Fruit fly (Drosophila melanogaster) whole organism, embryonic: ENCODE measurements around the gene Aef1.
A peak's percentile ranks its signal among the peaks of the same experiment; 100 is the strongest.

Experiments used
- Asciz ChIP-seq: fragments of 200-800 bp; sonication (Bioruptor generic); optimal IDR thresholded peaks from 2 replicates; lab custom pipeline; 2017; ENCODE audit warnings: missing biosample characterization, mild to moderate bottlenecking, missing genetic modification characterization, missing genetic modification reagents
- Atf-2 ChIP-seq: fragments of 200-800 bp; sonication (Bioruptor generic); optimal IDR thresholded peaks from 2 replicates; lab custom pipeline; 2016; ENCODE audit warnings: missing biosample characterization, missing genetic modification characterization
- CG10267 ChIP-seq: fragments of 200-800 bp; sonication (Bioruptor generic); optimal IDR thresholded peaks from 2 replicates; lab custom pipeline; 2018; ENCODE audit warnings: missing biosample characterization, mild to moderate bottlenecking, missing genetic modification characterization, moderate library complexity
- CG11085 ChIP-seq: fragments of 200-800 bp; sonication (Bioruptor generic); IDR thresholded peaks from 2 replicates; pipeline ENCODE4 v1.3.6; 2022; ENCODE audit warnings: missing biosample characterization, missing genetic modification characterization
- CG11247 ChIP-seq: fragments of 200-800 bp; sonication (Bioruptor generic); IDR thresholded peaks from 2 replicates; pipeline ENCODE4 v1.3.6; 2022; ENCODE audit warnings: missing biosample characterization, missing genetic modification characterization
- CG11504 ChIP-seq: fragments of 200-800 bp; sonication (Bioruptor generic); optimal IDR thresholded peaks from 3 replicates; lab custom pipeline; 2019; ENCODE audit warnings: missing biosample characterization, mild to moderate bottlenecking, missing genetic modification characterization, moderate library complexity
- CG11560 ChIP-seq: fragments of 200-800 bp; sonication (Bioruptor generic); IDR thresholded peaks from 3 replicates; pipeline ENCODE4 v1.3.6; 2022; ENCODE audit warnings: missing biosample characterization, missing genetic modification characterization
- CG13123 ChIP-seq: fragments of 200-800 bp; sonication (Bioruptor generic); optimal IDR thresholded peaks from 2 replicates; lab custom pipeline; 2016; ENCODE audit warnings: missing biosample characterization, missing genetic modification characterization
- CG13424 ChIP-seq: fragments of 200-800 bp; sonication (Bioruptor generic); optimal IDR thresholded peaks from 2 replicates; lab custom pipeline; 2019; ENCODE audit warnings: missing biosample characterization, mild to moderate bottlenecking, missing genetic modification characterization, moderate library complexity
- CG15073 ChIP-seq: fragments of 200-800 bp; sonication (Bioruptor generic); optimal IDR thresholded peaks from 2 replicates; lab custom pipeline; 2016; ENCODE audit warnings: missing biosample characterization, missing genetic modification characterization
- CG15601 ChIP-seq: fragments of 200-800 bp; sonication (Bioruptor generic); optimal IDR thresholded peaks from 3 replicates; lab custom pipeline; 2019; ENCODE audit warnings: missing biosample characterization, mild to moderate bottlenecking, missing genetic modification characterization, moderate library complexity
- CG18262 ChIP-seq: fragments of 200-800 bp; optimal IDR thresholded peaks from 3 replicates; lab custom pipeline; 2019; ENCODE audit warnings: missing biosample characterization, mild to moderate bottlenecking, missing genetic modification characterization, moderate library complexity
- CG18599 ChIP-seq: fragments of 200-800 bp; sonication (Bioruptor generic); optimal IDR thresholded peaks from 3 replicates; lab custom pipeline; 2017; ENCODE audit warnings: missing biosample characterization, missing genetic modification characterization, mild to moderate bottlenecking, moderate library complexity, missing genetic modification reagents
- CG2116 ChIP-seq: fragments of 200-800 bp; sonication (Bioruptor generic); optimal IDR thresholded peaks from 3 replicates; lab custom pipeline; 2018; ENCODE audit warnings: missing biosample characterization, mild to moderate bottlenecking, missing genetic modification characterization
- CG2712 ChIP-seq: fragments of 200-800 bp; optimal IDR thresholded peaks from 3 replicates; lab custom pipeline; 2019; ENCODE audit warnings: missing biosample characterization, mild to moderate bottlenecking, missing genetic modification characterization, moderate library complexity
- CG2889 ChIP-seq: fragments of 200-800 bp; sonication (Bioruptor generic); IDR thresholded peaks from 3 replicates; pipeline ENCODE4 v1.3.6; 2022; ENCODE audit warnings: missing biosample characterization, missing genetic modification characterization
- CG34422 ChIP-seq: fragments of 200-800 bp; sonication (Bioruptor generic); IDR thresholded peaks from 3 replicates; pipeline ENCODE4 v1.3.6; 2022; ENCODE audit warnings: missing biosample characterization, missing genetic modification characterization
- CG4360 ChIP-seq: fragments of 200-800 bp; sonication (Bioruptor generic); IDR thresholded peaks from 2 replicates; pipeline ENCODE4 v1.3.6; 2022; ENCODE audit warnings: missing biosample characterization, missing genetic modification characterization
- CG4404 ChIP-seq: fragments of 200-800 bp; sonication (Bioruptor generic); IDR thresholded peaks from 2 replicates; pipeline ENCODE4 v1.3.6; 2022; ENCODE audit warnings: missing biosample characterization, missing genetic modification characterization
- CG6272 ChIP-seq: fragments of 200-800 bp; sonication (Bioruptor generic); IDR thresholded peaks from 2 replicates; pipeline ENCODE4 v1.3.6; 2022; ENCODE audit warnings: missing biosample characterization, missing genetic modification characterization
- CG7839 ChIP-seq: fragments of 200-800 bp; sonication (Bioruptor generic); optimal IDR thresholded peaks from 3 replicates; lab custom pipeline; 2018; ENCODE audit warnings: missing biosample characterization, mild to moderate bottlenecking, missing genetic modification characterization, moderate library complexity
- CG7963 ChIP-seq: fragments of 200-800 bp; sonication (Bioruptor generic); IDR thresholded peaks from 3 replicates; pipeline ENCODE4 v1.3.6; 2022; ENCODE audit warnings: missing biosample characterization, missing genetic modification characterization; ENCODE audit not compliant: partially characterized antibody
- CG9797 ChIP-seq: fragments of 200-800 bp; sonication (Bioruptor generic); optimal IDR thresholded peaks from 3 replicates; lab custom pipeline; 2018; ENCODE audit warnings: missing biosample characterization, mild to moderate bottlenecking, missing genetic modification characterization
- Doc3 ChIP-seq: fragments of 200-800 bp; sonication (Bioruptor generic); IDR thresholded peaks from 3 replicates; pipeline ENCODE4 v1.3.6; 2022; ENCODE audit warnings: missing biosample characterization, missing genetic modification characterization; ENCODE audit not compliant: partially characterized antibody
- Drgx ChIP-seq: fragments of 200-800 bp; sonication (Bioruptor generic); IDR thresholded peaks from 2 replicates; pipeline ENCODE4 v1.3.6; 2022; ENCODE audit warnings: missing biosample characterization, missing genetic modification characterization
- Hmr ChIP-seq: fragments of 200-800 bp; sonication (Bioruptor generic); optimal IDR thresholded peaks from 3 replicates; lab custom pipeline; 2017; ENCODE audit warnings: mild to moderate bottlenecking, missing biosample characterization, missing genetic modification reagents, missing genetic modification characterization
- Hmx ChIP-seq: fragments of 200-800 bp; sonication (Bioruptor generic); optimal IDR thresholded peaks from 2 replicates; lab custom pipeline; 2016; ENCODE audit warnings: missing biosample characterization, missing genetic modification characterization
- Hsf ChIP-seq: fragments of 200-800 bp; sonication (Bioruptor generic); optimal IDR thresholded peaks from 3 replicates; lab custom pipeline; 2016; ENCODE audit warnings: missing biosample characterization, missing genetic modification characterization
- Lhr ChIP-seq: fragments of 200-800 bp; sonication (Bioruptor generic); optimal IDR thresholded peaks from 3 replicates; lab custom pipeline; 2017; ENCODE audit warnings: mild to moderate bottlenecking, missing biosample characterization, missing genetic modification reagents, missing genetic modification characterization
- Max ChIP-seq: fragments of 200-800 bp; sonication (Bioruptor generic); optimal IDR thresholded peaks from 2 replicates; lab custom pipeline; 2016; ENCODE audit warnings: missing biosample characterization, mild to moderate bottlenecking, missing genetic modification characterization
- NfI ChIP-seq: fragments of 200-800 bp; sonication (Bioruptor generic); optimal IDR thresholded peaks from 3 replicates; lab custom pipeline; 2018; ENCODE audit warnings: missing biosample characterization, mild to moderate bottlenecking, missing genetic modification characterization, moderate library complexity
- PHDP ChIP-seq: fragments of 200-800 bp; sonication (Bioruptor generic); optimal IDR thresholded peaks from 3 replicates; lab custom pipeline; 2018; ENCODE audit warnings: missing biosample characterization, mild to moderate bottlenecking, missing genetic modification characterization, moderate library complexity
- Poxn ChIP-seq: fragments of 200-800 bp; sonication (Bioruptor generic); IDR thresholded peaks from 2 replicates; pipeline ENCODE4 v1.3.6; 2022; ENCODE audit warnings: missing biosample characterization, missing genetic modification characterization
- Rx ChIP-seq: fragments of 200-800 bp; sonication (Bioruptor generic); IDR thresholded peaks from 2 replicates; pipeline ENCODE4 v1.3.6; 2022; ENCODE audit warnings: missing biosample characterization, missing genetic modification characterization
- Scr ChIP-seq: fragments of 200-800 bp; sonication (Bioruptor generic); IDR thresholded peaks from 2 replicates; pipeline ENCODE4 v1.3.6; 2022; ENCODE audit warnings: missing biosample characterization, missing genetic modification characterization; ENCODE audit not compliant: partially characterized antibody
- Ssrp ChIP-seq: fragments of 200-800 bp; sonication (Bioruptor generic); optimal IDR thresholded peaks from 2 replicates; lab custom pipeline; 2018; ENCODE audit warnings: missing biosample characterization, mild to moderate bottlenecking, missing genetic modification characterization, moderate library complexity
- ab ChIP-seq: fragments of 200-800 bp; sonication (Bioruptor generic); optimal IDR thresholded peaks from 2 replicates; lab custom pipeline; 2016; ENCODE audit warnings: missing biosample characterization, missing genetic modification characterization
- ci ChIP-seq: fragments of 200-800 bp; sonication (Bioruptor generic); IDR thresholded peaks from 3 replicates; pipeline ENCODE4 v1.3.6; 2022; ENCODE audit warnings: missing biosample characterization, missing genetic modification characterization
- danr ChIP-seq: fragments of 200-800 bp; sonication (Bioruptor generic); IDR thresholded peaks from 2 replicates; pipeline ENCODE4 v1.3.6; 2022; ENCODE audit warnings: missing biosample characterization, missing genetic modification characterization
- fd3F ChIP-seq: fragments of 200-800 bp; sonication (Bioruptor generic); optimal IDR thresholded peaks from 2 replicates; lab custom pipeline; 2018; ENCODE audit warnings: missing biosample characterization, mild to moderate bottlenecking, missing genetic modification characterization, moderate library complexity
- ftz-f1 ChIP-seq: fragments of 200-800 bp; sonication (Bioruptor generic); optimal IDR thresholded peaks from 2 replicates; lab custom pipeline; 2016; ENCODE audit warnings: missing biosample characterization, missing genetic modification characterization
- fu2 ChIP-seq: fragments of 200-800 bp; sonication (Bioruptor generic); optimal IDR thresholded peaks from 2 replicates; lab custom pipeline; 2016; ENCODE audit warnings: missing biosample characterization, missing genetic modification characterization
- lilli ChIP-seq: fragments of 200-800 bp; sonication (Bioruptor generic); optimal IDR thresholded peaks from 3 replicates; lab custom pipeline; 2016; ENCODE audit warnings: missing biosample characterization, missing genetic modification characterization
- nau ChIP-seq: fragments of 200-800 bp; sonication (Bioruptor generic); optimal IDR thresholded peaks from 3 replicates; lab custom pipeline; 2017; ENCODE audit warnings: missing biosample characterization, mild to moderate bottlenecking, missing genetic modification characterization, missing genetic modification reagents
- odd ChIP-seq: fragments of 200-800 bp; sonication (Bioruptor generic); optimal IDR thresholded peaks from 2 replicates; lab custom pipeline; 2017; ENCODE audit warnings: missing biosample characterization, mild to moderate bottlenecking, missing genetic modification characterization
- row ChIP-seq: fragments of 200-800 bp; sonication (Bioruptor generic); IDR thresholded peaks from 3 replicates; pipeline ENCODE4 v1.3.6; 2022; ENCODE audit warnings: missing biosample characterization, missing genetic modification characterization
- run ChIP-seq: fragments of 200-800 bp; sonication (Bioruptor generic); optimal IDR thresholded peaks from 3 replicates; lab custom pipeline; 2018; ENCODE audit warnings: missing biosample characterization, mild to moderate bottlenecking, missing genetic modification characterization
- sd ChIP-seq: fragments of 200-800 bp; sonication (Bioruptor generic); optimal IDR thresholded peaks from 3 replicates; lab custom pipeline; 2018; ENCODE audit warnings: missing biosample characterization, mild to moderate bottlenecking, missing genetic modification characterization, moderate library complexity
- sob ChIP-seq: fragments of 200-800 bp; sonication (Bioruptor generic); IDR thresholded peaks from 2 replicates; pipeline ENCODE4 v1.3.6; 2022; ENCODE audit warnings: missing biosample characterization, missing genetic modification characterization
- unpg ChIP-seq: fragments of 200-800 bp; sonication (Bioruptor generic); optimal IDR thresholded peaks from 3 replicates; lab custom pipeline; 2018; ENCODE audit warnings: missing biosample characterization, mild to moderate bottlenecking, missing genetic modification characterization, moderate library complexity
- wdn ChIP-seq: fragments of 200-800 bp; sonication (Bioruptor generic); IDR thresholded peaks from 2 replicates; pipeline ENCODE4 v1.3.6; 2022; ENCODE audit warnings: missing biosample characterization, missing genetic modification characterization
- zf30C ChIP-seq: fragments of 200-800 bp; sonication (Bioruptor generic); optimal IDR thresholded peaks from 3 replicates; lab custom pipeline; 2018; ENCODE audit warnings: missing biosample characterization, mild to moderate bottlenecking, missing genetic modification characterization

Aef1 gene

dm6 chr3L:21383440-21383839 is 49.8 kb upstream of the Aef1 start (continued):
- TF ChIP-seq CG2116 (no peak), danr (no peak), Max (GFP tag; lab: Kevin White, UChicago) (no peak), Lhr (GFP tag; lab: Kevin White, UChicago) (no peak), CG7839 (tag; lab: Kevin White, UChicago) (peak; percentile 44), Doc3 (GFP tag; lab: Robert Waterston, UW) (no peak), ci (GFP tag; lab: Robert Waterston, UW) (no peak), CG9797 (no peak), nau (GFP tag; lab: Kevin White, UChicago) (no peak), CG6272 (GFP tag; lab: Robert Waterston, UW) (no peak), fu2 (GFP tag; lab: Kevin White, UChicago) (no peak), CG11247 (GFP tag; lab: Robert Waterston, UW) (no peak), Scr (no peak), CG7963 (GFP tag; lab: Robert Waterston, UW) (no peak), CG4404 (GFP tag; lab: Robert Waterston, UW) (no peak), NfI (GFP tag; lab: Kevin White, UChicago) (no peak), zf30C (no peak), CG10267 (no peak), CG11504 (tag; lab: Kevin White, UChicago) (peak; percentile 42), Drgx (GFP tag; lab: Robert Waterston, UW) (no peak), PHDP (tag; lab: Kevin White, UChicago) (peak; percentile 16), sob (GFP tag; lab: Robert Waterston, UW) (no peak), ftz-f1 (GFP tag; lab: Kevin White, UChicago) (no peak), unpg (GFP tag; lab: Kevin White, UChicago) (peak; percentile 2), CG18262 (tag; lab: Kevin White, UChicago) (no peak), CG13424 (tag; lab: Kevin White, UChicago) (peak; percentile 4), CG18599 (peak; percentile 11), Hmr (GFP tag; lab: Kevin White, UChicago) (peak; percentile 20), CG13123 (GFP tag; lab: Kevin White, UChicago) (no peak), Asciz (GFP tag; lab: Kevin White, UChicago) (no peak), CG34422 (GFP tag; lab: Robert Waterston, UW) (no peak), CG4360 (GFP tag; lab: Robert Waterston, UW) (no peak), odd (no peak), CG2889 (no peak), Atf-2 (GFP tag; lab: Kevin White, UChicago) (no peak), Ssrp (tag; lab: Kevin White, UChicago) (no peak), Hsf (GFP tag; lab: Kevin White, UChicago) (no peak), ab (GFP tag; lab: Kevin White, UChicago) (no peak), CG11085 (GFP tag; lab: Robert Waterston, UW) (no peak), CG11560 (no peak), Rx (no peak), wdn (GFP tag; lab: Robert Waterston, UW) (no peak), run (tag; lab: Kevin White, UChicago) (no peak), sd (tag; lab: Kevin White, UChicago) (peak; percentile 58), Hmx (GFP tag; lab: Kevin White, UChicago) (no peak), row (GFP tag; lab: Robert Waterston, UW) (peak; percentile 8; the same call in 1 of the 3 replicates), CG15601 (no peak), fd3F (no peak), CG15073 (GFP tag; lab: Kevin White, UChicago) (no peak), lilli (no peak), CG2712 (tag; lab: Kevin White, UChicago) (no peak), Poxn (GFP tag; lab: Robert Waterston, UW) (no peak)
